Worm (Caenorhabditis elegans) whole organism, L1 larva: Measurements from ENCODE around the gene H18N23.2.

Source experiments
- efl-1 ChIP-seq, 4 experiments: fragments of 150-350 bp; optimal IDR thresholded peaks in 3 of 4; peaks in 1 of 4; 1 replicate in 1 of 4; 2 replicates in 3 of 4; lab custom pipeline; 2014; ENCODE audit warnings: missing biosample characterization in 2 of 4, missing genetic modification characterization in 2 of 4, missing genetic modification reagents in 2 of 4
- fkh-10 ChIP-seq: sonication (generic microtip); optimal IDR thresholded peaks from 2 replicates; lab custom pipeline; 2017; ENCODE audit warnings: missing biosample characterization, missing genetic modification reagents, missing genetic modification characterization
- mdl-1 ChIP-seq, 2 experiments: fragments of 150-350 bp; optimal IDR thresholded peaks; 2 replicates each; lab custom pipeline; 2014 to 2017; ENCODE audit warnings: missing biosample characterization in 2 of 2, missing genetic modification characterization in 2 of 2, inconsistent platforms in 1 of 2
- nhr-12 ChIP-seq: sonication (generic microtip); optimal IDR thresholded peaks from 2 replicates; lab custom pipeline; 2017; ENCODE audit warnings: missing biosample characterization, missing genetic modification characterization
- nhr-47 ChIP-seq: sonication (generic microtip); optimal IDR thresholded peaks from 2 replicates; lab custom pipeline; 2016; ENCODE audit warnings: mild to moderate bottlenecking, missing genetic modification characterization, moderate library complexity, missing compliant biosample characterization
- snpc-4 ChIP-seq: fragments of 150-350 bp; optimal IDR thresholded peaks from 2 replicates; lab custom pipeline; 2014; ENCODE audit warnings: missing biosample characterization, missing genetic modification characterization
- unc-130 ChIP-seq: fragments of 150-350 bp; optimal IDR thresholded peaks from 2 replicates; lab custom pipeline; 2017; ENCODE audit warnings: missing biosample characterization, missing genetic modification characterization, inconsistent platforms
- unc-62 ChIP-seq: fragments of 150-350 bp; optimal IDR thresholded peaks from 2 replicates; lab custom pipeline; 2014; ENCODE audit warnings: missing biosample characterization, missing genetic modification reagents, missing genetic modification characterization
- ztf-11 ChIP-seq, 2 experiments: sonication (generic microtip); optimal IDR thresholded peaks; 2 replicates each; lab custom pipeline; 2016 to 2017; ENCODE audit warnings: missing genetic modification characterization in 2 of 2, missing biosample characterization in 1 of 2, missing compliant biosample characterization in 1 of 2

DNA sequence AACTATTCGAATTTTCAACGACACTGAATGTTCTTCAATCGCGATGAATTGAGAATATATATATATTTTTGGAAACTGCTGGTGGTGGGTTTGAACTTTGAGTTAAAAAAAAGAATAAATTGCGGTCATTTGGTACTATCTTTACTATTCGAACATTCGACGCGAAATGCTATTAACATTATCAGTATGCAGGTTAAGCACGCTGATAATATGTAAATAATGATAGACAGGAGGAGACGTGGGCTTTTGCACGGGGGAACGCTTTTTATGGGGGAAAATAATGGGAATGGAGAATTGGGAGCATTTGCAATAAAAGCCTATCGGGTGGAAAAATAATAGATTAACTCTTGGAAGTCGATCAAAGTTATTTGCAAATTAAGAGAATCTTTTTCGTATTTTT, 1.7 kb downstream of the H18N23.2 start:
- TF ChIP-seq fkh-10 (GFP tag; lab: Kevin White, UChicago) (no peak), nhr-12 (tag; lab: Kevin White, UChicago) (no peak), mdl-1 (tag; optimal IDR thresholded peaks at IDR 0.05; lab: Kevin White, UChicago) (no peak), ztf-11 (tag; optimal IDR thresholded peaks at IDR 0.05; lab: Kevin White, UChicago) (no peak), efl-1 (optimal IDR thresholded peaks at IDR 0.05; lab: Kevin White, UChicago) (no peak), efl-1 (GFP tag; optimal IDR thresholded peaks at IDR 0.05 in 1 of 2; lab: Kevin White, UChicago) (no peak), unc-130 (tag; lab: Kevin White, UChicago) (no peak), unc-62 (GFP tag; lab: Kevin White, UChicago) (no peak), snpc-4 (no peak), nhr-47 (no peak)
